Worm (Caenorhabditis elegans): ENCODE results near the gene gmeb-3.

The gmeb-3 gene

ce11 chrIII:3803113-3803512 lies 34.8 kb downstream of the gmeb-3 start:
- TF ChIP-seq ceh-83 (GFP tag; optimal IDR thresholded peaks at IDR 0.05) (no peak), nhr-12 (tag; optimal IDR thresholded peaks at IDR 0.05) (no peak), nhr-76 (tag; optimal IDR thresholded peaks at IDR 0.05) (no peak), unc-62 (GFP tag; optimal IDR thresholded peaks at IDR 0.05) (no peak), sem-2 (GFP tag; optimal IDR thresholded peaks at IDR 0.05) (no peak), mep-1 (tag; optimal IDR thresholded peaks at IDR 0.05) (no peak), tbx-8 (GFP tag; optimal IDR thresholded peaks at IDR 0.05) (no peak), nhr-2 (tag; optimal IDR thresholded peaks at IDR 0.05) (no peak), M03D4.4 (tag; optimal IDR thresholded peaks at IDR 0.05) (no peak), lin-32 (GFP tag; optimal IDR thresholded peaks at IDR 0.05) (no peak), nhr-28 (tag; optimal IDR thresholded peaks at IDR 0.05) (no peak), snpc-4 (tag; optimal IDR thresholded peaks at IDR 0.05) (no peak), elt-3 (tag; optimal IDR thresholded peaks at IDR 0.05) (no peak), mls-2 (tag; optimal IDR thresholded peaks at IDR 0.05) (no peak), drap-1 (GFP tag; optimal IDR thresholded peaks at IDR 0.05) (no peak), lsy-2 (tag; optimal IDR thresholded peaks at IDR 0.05) (no peak)

- no peak for TF ChIP-seq ces-1 (GFP tag; optimal IDR thresholded peaks at IDR 0.05)
- no peak for TF ChIP-seq lin-32 (GFP tag; optimal IDR thresholded peaks at IDR 0.05)
- TF ChIP-seq ceh-43 (GFP tag; optimal IDR thresholded peaks at IDR 0.05) = no peak
- no peak for TF ChIP-seq nhr-12 (tag; optimal IDR thresholded peaks at IDR 0.05)
- TF ChIP-seq drap-1 (GFP tag; optimal IDR thresholded peaks at IDR 0.05) = no peak
- TF ChIP-seq unc-120 (tag; optimal IDR thresholded peaks at IDR 0.05; ENCODE audit: poor library complexity, severe bottlenecking) = no peak
- TF ChIP-seq hlh-1 (tag; optimal IDR thresholded peaks at IDR 0.05) = no peak
- TF ChIP-seq ztf-11 (tag; optimal IDR thresholded peaks at IDR 0.05) = no peak
- TF ChIP-seq blmp-1 (tag; optimal IDR thresholded peaks at IDR 0.05) = no peak
- no peak for TF ChIP-seq lsy-2 (tag; optimal IDR thresholded peaks at IDR 0.05)
- no peak for TF ChIP-seq cnd-1 (tag; optimal IDR thresholded peaks at IDR 0.05)
- no peak for TF ChIP-seq nhr-237 (tag; optimal IDR thresholded peaks at IDR 0.05)
Observed at ce11 chrIII:3804422-3804821, 36.1 kb downstream of the gmeb-3 start, which contains the start of gene xbx-5. Gene xbx-5 (minus strand): TSS chrIII:3804477.

- TF ChIP-seq flh-1 (GFP tag; optimal IDR thresholded peaks at IDR 0.05) = no peak
- TF ChIP-seq elt-1 (tag; optimal IDR thresholded peaks at IDR 0.05; ENCODE audit: borderline replicate concordance, insufficient read depth) = no peak
- no peak for TF ChIP-seq lin-13 (tag; optimal IDR thresholded peaks at IDR 0.05)
- no peak for TF ChIP-seq nhr-2 (tag; optimal IDR thresholded peaks at IDR 0.05)
- TF ChIP-seq pha-4 (tag; optimal IDR thresholded peaks at IDR 0.05) = no peak
- no peak for TF ChIP-seq ham-2 (GFP tag; optimal IDR thresholded peaks at IDR 0.05)
- no peak for TF ChIP-seq mep-1 (tag; optimal IDR thresholded peaks at IDR 0.05)
- TF ChIP-seq ceh-39 (tag; optimal IDR thresholded peaks at IDR 0.05) = no peak
- TF ChIP-seq bed-3 (GFP tag; optimal IDR thresholded peaks at IDR 0.05) = no peak
- no peak for TF ChIP-seq lin-32 (GFP tag; optimal IDR thresholded peaks at IDR 0.05)
- no peak for TF ChIP-seq cnd-1 (tag; optimal IDR thresholded peaks at IDR 0.05)
- no peak for TF ChIP-seq tbx-8 (GFP tag; optimal IDR thresholded peaks at IDR 0.05)
- TF ChIP-seq blmp-1 (tag; optimal IDR thresholded peaks at IDR 0.05) = no peak
- TF ChIP-seq elt-3 (tag; optimal IDR thresholded peaks at IDR 0.05) = no peak
- no peak for TF ChIP-seq nhr-237 (tag; optimal IDR thresholded peaks at IDR 0.05)
- TF ChIP-seq ces-1 (GFP tag; optimal IDR thresholded peaks at IDR 0.05) = no peak
- TF ChIP-seq M03D4.4 (tag; optimal IDR thresholded peaks at IDR 0.05) = no peak
- TF ChIP-seq zip-8 (tag; optimal IDR thresholded peaks at IDR 0.05) = no peak
Observed at ce11 chrIII:3806883-3807282, 38.6 kb downstream of the gmeb-3 start.

- TF ChIP-seq mep-1 (tag; optimal IDR thresholded peaks at IDR 0.05) = no peak
- peak; percentile 60 for TF ChIP-seq blmp-1 (tag; optimal IDR thresholded peaks at IDR 0.05)
- no peak for TF ChIP-seq snpc-4 (tag; optimal IDR thresholded peaks at IDR 0.05)
- no peak for TF ChIP-seq flh-1 (GFP tag; optimal IDR thresholded peaks at IDR 0.05)
Observed at ce11 chrIII:3807590-3807989, 39.3 kb downstream of the gmeb-3 start.

ce11 chrIII:3809008-3809407 lies 40.7 kb downstream of the gmeb-3 start, which contains the start of gene toh-1:
Gene toh-1 (minus strand): TSS chrIII:3809030.
- TF ChIP-seq nhr-12 (tag; optimal IDR thresholded peaks at IDR 0.05) (no peak), sptf-1 (tag; optimal IDR thresholded peaks at IDR 0.05) (no peak)

Measured in whole organism, mixed stage, embryonic.